Worm (Caenorhabditis elegans) whole organism, L4/young adult: ENCODE results near the gene R03G8.1.

Experiments
- W03F9.2 ChIP-seq: fragments of 150-350 bp; optimal IDR thresholded peaks from 2 replicates; lab custom pipeline; 2014; ENCODE audit warnings: missing biosample characterization, missing genetic modification characterization
- him-1 ChIP-seq: sonication (generic microtip); optimal IDR thresholded peaks from 2 replicates; lab custom pipeline; 2016; ENCODE audit warnings: missing genotype, missing genetic modification reagents, missing genetic modification characterization, missing compliant biosample characterization

DNA sequence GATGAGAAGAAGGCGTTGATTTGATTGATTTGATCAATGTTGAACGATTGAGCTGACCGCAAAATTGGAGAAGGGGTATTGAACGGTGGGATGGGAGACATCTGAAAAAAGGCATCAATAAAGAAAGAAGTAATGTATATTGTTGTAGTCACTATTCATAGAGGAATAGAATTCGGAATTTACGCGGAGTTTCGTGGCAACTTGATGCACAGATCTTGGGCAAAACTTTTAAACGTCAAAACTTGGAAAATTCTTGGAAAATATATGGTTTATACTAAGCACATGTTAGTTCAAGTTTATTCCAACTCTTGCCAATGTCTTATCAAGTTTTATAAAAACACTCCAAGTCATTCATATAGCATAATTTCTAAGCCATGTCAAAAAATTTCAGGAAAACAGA, 42.0 kb downstream of the R03G8.1 start, which contains the start of gene F17H10.4:
- TF ChIP-seq him-1 (tag; lab: Kevin White, UChicago) (no peak), W03F9.2 (tag; lab: Kevin White, UChicago) (no peak)
